Worm (Caenorhabditis elegans) whole organism, mixed stage, embryonic: ENCODE measurements around the gene mlk-1.

Source experiments
- bed-3 ChIP-seq: fragments of 200-800 bp; sonication (Bioruptor generic); optimal IDR thresholded peaks from 3 replicates; lab custom pipeline; 2018; ENCODE audit warnings: mild to moderate bottlenecking, missing genetic modification characterization, moderate library complexity, missing compliant biosample characterization
- blmp-1 ChIP-seq: fragments of 150-350 bp; optimal IDR thresholded peaks from 2 replicates; lab custom pipeline; 2014; ENCODE audit warnings: missing biosample characterization, missing genetic modification characterization
- ceh-43 ChIP-seq: fragments of 200-800 bp; sonication (Bioruptor generic); optimal IDR thresholded peaks from 2 replicates; lab custom pipeline; 2018; ENCODE audit warnings: mild to moderate bottlenecking, missing genetic modification characterization, moderate library complexity, missing compliant biosample characterization
- ceh-83 ChIP-seq: fragments of 200-800 bp; sonication (Bioruptor generic); optimal IDR thresholded peaks from 2 replicates; lab custom pipeline; 2018; ENCODE audit warnings: mild to moderate bottlenecking, missing genetic modification characterization, missing compliant biosample characterization
- ces-1 ChIP-seq: fragments of 150-350 bp; optimal IDR thresholded peaks from 2 replicates; lab custom pipeline; 2014; ENCODE audit warnings: missing biosample characterization, missing genetic modification reagents, missing genetic modification characterization
- cnd-1 ChIP-seq: fragments of 200-800 bp; sonication (Bioruptor generic); optimal IDR thresholded peaks from 2 replicates; lab custom pipeline; 2018; ENCODE audit warnings: mild to moderate bottlenecking, missing genetic modification characterization, missing compliant biosample characterization
- drap-1 ChIP-seq: fragments of 200-800 bp; sonication (Bioruptor generic); optimal IDR thresholded peaks from 3 replicates; lab custom pipeline; 2018; ENCODE audit warnings: mild to moderate bottlenecking, missing genetic modification characterization, missing compliant biosample characterization
- elt-3 ChIP-seq: fragments of 150-350 bp; optimal IDR thresholded peaks from 2 replicates; lab custom pipeline; 2014; ENCODE audit warnings: missing biosample characterization, missing genetic modification characterization
- flh-1 ChIP-seq: fragments of 200-800 bp; sonication (Bioruptor generic); optimal IDR thresholded peaks from 2 replicates; lab custom pipeline; 2018; ENCODE audit warnings: mild to moderate bottlenecking, missing genetic modification characterization, moderate library complexity, missing compliant biosample characterization
- ham-2 ChIP-seq: fragments of 200-800 bp; sonication (Bioruptor generic); optimal IDR thresholded peaks from 2 replicates; lab custom pipeline; 2018; ENCODE audit warnings: mild to moderate bottlenecking, missing genetic modification characterization, missing compliant biosample characterization
- hlh-1 ChIP-seq: fragments of 150-350 bp; optimal IDR thresholded peaks from 2 replicates; lab custom pipeline; 2014; ENCODE audit warnings: missing biosample characterization, missing genetic modification reagents, missing genetic modification characterization
- lin-13 ChIP-seq: fragments of 150-350 bp; optimal IDR thresholded peaks from 2 replicates; lab custom pipeline; 2014; ENCODE audit warnings: missing biosample characterization, missing genetic modification characterization
- lin-32 ChIP-seq: fragments of 200-800 bp; sonication (Bioruptor generic); optimal IDR thresholded peaks from 2 replicates; lab custom pipeline; 2018; ENCODE audit warnings: mild to moderate bottlenecking, missing genetic modification characterization, missing compliant biosample characterization
- mab-5 ChIP-seq: fragments of 150-350 bp; optimal IDR thresholded peaks from 2 replicates; lab custom pipeline; 2014; ENCODE audit warnings: missing biosample characterization, missing genetic modification characterization
- mep-1 ChIP-seq: fragments of 150-350 bp; optimal IDR thresholded peaks from 2 replicates; lab custom pipeline; 2017; ENCODE audit warnings: missing biosample characterization, missing genetic modification reagents, missing genetic modification characterization, inconsistent platforms
- mls-2 ChIP-seq: sonication (generic microtip); optimal IDR thresholded peaks from 2 replicates; lab custom pipeline; 2016; ENCODE audit warnings: mild to moderate bottlenecking, missing genetic modification characterization, moderate library complexity, missing compliant biosample characterization
- nhr-12 ChIP-seq: fragments of 150-350 bp; optimal IDR thresholded peaks from 2 replicates; lab custom pipeline; 2014; ENCODE audit warnings: missing biosample characterization, missing genetic modification characterization
- nhr-237 ChIP-seq: fragments of 150-350 bp; optimal IDR thresholded peaks from 2 replicates; lab custom pipeline; 2014; ENCODE audit warnings: missing biosample characterization, missing genetic modification characterization
- nhr-28 ChIP-seq: fragments of 150-350 bp; optimal IDR thresholded peaks from 2 replicates; lab custom pipeline; 2014; ENCODE audit warnings: missing biosample characterization, missing genetic modification characterization
- nhr-76 ChIP-seq: sonication (generic microtip); optimal IDR thresholded peaks from 2 replicates; lab custom pipeline; 2017; ENCODE audit warnings: missing biosample characterization, missing genetic modification characterization
- pha-4 ChIP-seq: fragments of 150-350 bp; optimal IDR thresholded peaks from 2 replicates; lab custom pipeline; 2018; ENCODE audit warnings: missing biosample characterization, missing genetic modification reagents, missing genetic modification characterization
- sem-2 ChIP-seq: fragments of 200-800 bp; sonication (Bioruptor generic); optimal IDR thresholded peaks from 2 replicates; lab custom pipeline; 2018; ENCODE audit warnings: mild to moderate bottlenecking, missing genetic modification characterization, missing compliant biosample characterization
- snpc-4 ChIP-seq: fragments of 150-350 bp; optimal IDR thresholded peaks from 2 replicates; lab custom pipeline; 2014; ENCODE audit warnings: missing biosample characterization, missing genetic modification characterization
- sptf-1 ChIP-seq: sonication (generic microtip); optimal IDR thresholded peaks from 2 replicates; lab custom pipeline; 2017; ENCODE audit warnings: mild to moderate bottlenecking, missing genetic modification characterization, moderate library complexity, missing compliant biosample characterization
- tbx-8 ChIP-seq: fragments of 200-800 bp; sonication (Bioruptor generic); optimal IDR thresholded peaks from 2 replicates; lab custom pipeline; 2018; ENCODE audit warnings: mild to moderate bottlenecking, missing genetic modification characterization, moderate library complexity, missing compliant biosample characterization
- unc-120 ChIP-seq: sonication (generic microtip); optimal IDR thresholded peaks from 2 replicates; lab custom pipeline; 2017; ENCODE audit warnings: missing genetic modification characterization, missing compliant biosample characterization; ENCODE audit not compliant: poor library complexity, severe bottlenecking
- unc-39 ChIP-seq: fragments of 150-350 bp; optimal IDR thresholded peaks from 2 replicates; lab custom pipeline; 2014; ENCODE audit warnings: missing biosample characterization, missing genetic modification characterization
- unc-62 ChIP-seq: fragments of 150-350 bp; optimal IDR thresholded peaks from 2 replicates; lab custom pipeline; 2014; ENCODE audit warnings: missing biosample characterization, missing genetic modification reagents, missing genetic modification characterization
- zip-8 ChIP-seq: fragments of 150-350 bp; optimal IDR thresholded peaks from 2 replicates; lab custom pipeline; 2014; ENCODE audit warnings: missing biosample characterization, missing genetic modification characterization
- ztf-11 ChIP-seq: fragments of 150-350 bp; optimal IDR thresholded peaks from 2 replicates; lab custom pipeline; 2014; ENCODE audit warnings: missing biosample characterization, missing genetic modification characterization

The mlk-1 gene

DNA sequence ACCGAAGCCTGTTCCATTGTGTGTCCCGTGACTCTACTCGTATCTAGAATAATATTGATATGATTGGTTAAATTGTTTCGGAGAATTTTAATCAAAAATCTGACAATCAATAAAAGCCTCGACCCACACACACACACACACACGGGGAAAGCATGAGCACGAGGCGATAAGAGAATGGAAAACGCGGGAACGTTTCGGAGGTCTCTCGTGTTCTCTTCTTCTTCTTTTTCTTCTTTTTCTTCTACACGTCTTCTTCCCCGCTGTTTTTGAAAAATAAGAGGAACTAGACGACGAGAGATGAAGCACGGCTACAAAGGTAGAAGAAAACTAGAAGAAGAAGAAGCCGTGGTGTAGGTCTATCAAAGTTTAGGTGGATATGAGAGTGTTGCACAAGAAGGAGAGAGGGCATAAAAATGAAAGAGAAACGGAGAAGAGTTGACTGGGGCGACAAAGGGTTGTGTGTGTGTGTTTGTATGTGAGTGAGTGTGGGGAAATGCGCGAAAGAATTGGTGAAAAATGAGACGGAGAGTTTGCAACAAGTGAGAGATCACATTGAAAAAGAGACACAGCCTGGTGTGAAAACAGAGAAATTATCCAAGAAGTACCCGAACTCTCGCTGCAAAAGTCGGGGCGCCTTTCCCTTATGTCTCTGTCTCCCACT, at the start of gene mlk-1:
TSS of gene mlk-1 (minus strand) at position 51 of the 661 bp plus-strand sequence.
- TF ChIP-seq nhr-28 (tag; lab: Kevin White, UChicago) = no peak
- TF ChIP-seq nhr-237 = peak; percentile 36
- TF ChIP-seq ham-2 (GFP tag; lab: Kevin White, UChicago) = peak; percentile 66
- TF ChIP-seq mep-1 (tag; lab: Kevin White, UChicago) = peak; percentile 28
- no peak for TF ChIP-seq ceh-43
- peak; percentile 48 for TF ChIP-seq unc-120 (tag; lab: Kevin White, UChicago)
- peak; percentile 17 for TF ChIP-seq ces-1 (GFP tag; lab: Kevin White, UChicago)
- TF ChIP-seq mls-2 (tag; lab: Kevin White, UChicago) = peak; percentile 41

DNA sequence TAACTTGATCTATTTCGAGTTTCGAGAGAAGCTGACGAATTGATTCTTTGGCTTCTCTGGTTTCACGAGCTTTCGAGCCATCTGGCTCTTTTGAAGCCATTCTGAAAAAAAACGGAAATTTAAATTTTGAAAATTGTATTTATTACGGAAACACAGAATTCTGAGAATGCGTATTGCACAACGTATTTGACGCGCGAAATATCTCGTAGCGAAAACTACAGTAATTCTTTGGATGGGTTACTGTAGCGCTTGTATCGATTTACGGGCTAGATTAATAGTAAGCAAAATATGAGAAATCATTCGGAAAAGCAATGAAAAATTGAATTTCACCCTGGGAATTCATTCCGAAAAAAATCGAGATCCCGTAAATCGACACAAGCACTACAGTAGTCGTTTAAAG, 49.0 kb upstream of the mlk-1 start, which contains the start of gene C04F5.8:
TSS of gene C04F5.8 (minus strand) at position 101 of the 400 bp plus-strand sequence.
- TF ChIP-seq ztf-11 = no peak
- TF ChIP-seq pha-4 (tag; lab: Kevin White, UChicago) = no peak
- TF ChIP-seq mab-5 (tag; lab: Kevin White, UChicago) = no peak
- TF ChIP-seq hlh-1 = no peak
- TF ChIP-seq unc-62 (GFP tag; lab: Kevin White, UChicago) = no peak
- TF ChIP-seq lin-32 (GFP tag; lab: Kevin White, UChicago) = no peak
- TF ChIP-seq mep-1 (tag; lab: Kevin White, UChicago) = no peak
- TF ChIP-seq drap-1 (GFP tag; lab: Kevin White, UChicago) = no peak
- no peak for TF ChIP-seq ham-2 (GFP tag; lab: Kevin White, UChicago)
- no peak for TF ChIP-seq ceh-83 (GFP tag; lab: Kevin White, UChicago)
- TF ChIP-seq sem-2 (GFP tag; lab: Kevin White, UChicago) = no peak
- no peak for TF ChIP-seq lin-13
- TF ChIP-seq flh-1 (GFP tag; lab: Kevin White, UChicago) = no peak
- no peak for TF ChIP-seq unc-39 (tag; lab: Kevin White, UChicago)
- TF ChIP-seq nhr-28 (tag; lab: Kevin White, UChicago) = no peak
- no peak for TF ChIP-seq nhr-237
- TF ChIP-seq sptf-1 (tag; lab: Kevin White, UChicago) = no peak

ce11 chrV:5110684-5111083, 46.1 kb upstream of the mlk-1 start, which contains the start of gene ugt-63:
Gene ugt-63, minus strand, starts transcription at chrV:5110772.
- no peak for TF ChIP-seq ztf-11

ce11 chrV:5107816-5108215, 43.2 kb upstream of the mlk-1 start, which contains the start of gene srab-3:
Gene srab-3, minus strand, starts transcription at chrV:5107916.
- TF ChIP-seq cnd-1 (tag; lab: Kevin White, UChicago) (no peak), lin-13 (no peak), mep-1 (tag; lab: Kevin White, UChicago) (no peak), bed-3 (GFP tag; lab: Kevin White, UChicago) (no peak), ztf-11 (no peak), nhr-12 (tag; lab: Kevin White, UChicago) (no peak), zip-8 (no peak), unc-62 (GFP tag; lab: Kevin White, UChicago) (no peak), ceh-83 (GFP tag; lab: Kevin White, UChicago) (no peak), unc-39 (tag; lab: Kevin White, UChicago) (no peak), nhr-76 (no peak), drap-1 (GFP tag; lab: Kevin White, UChicago) (no peak), ham-2 (GFP tag; lab: Kevin White, UChicago) (no peak), tbx-8 (GFP tag; lab: Kevin White, UChicago) (no peak), blmp-1 (tag; lab: Kevin White, UChicago) (no peak), snpc-4 (no peak), hlh-1 (no peak), mab-5 (tag; lab: Kevin White, UChicago) (no peak), pha-4 (tag; lab: Kevin White, UChicago) (no peak), ces-1 (GFP tag; lab: Kevin White, UChicago) (no peak)
- TF ChIP-seq, all 35 proteins: peak for 0

- TF ChIP-seq nhr-28 (tag; lab: Kevin White, UChicago) = no peak
- no peak for TF ChIP-seq zip-8
- TF ChIP-seq unc-39 (tag; lab: Kevin White, UChicago) = no peak
- no peak for TF ChIP-seq snpc-4
- no peak for TF ChIP-seq unc-120 (tag; lab: Kevin White, UChicago)
- no peak for TF ChIP-seq elt-3 (tag; lab: Kevin White, UChicago)
- TF ChIP-seq, all 35 proteins: peak for 0
Observed at ce11 chrV:5104934-5105333, 40.3 kb upstream of the mlk-1 start, which contains the start of gene srab-2. Gene srab-2, minus strand, starts transcription at chrV:5105034.
